Fruit fly (Drosophila melanogaster): ENCODE measurements around the gene VhaM9.7-a.

Gene VhaM9.7-a

dm6 chr3L:4230357-4230901 is 32.1 kb upstream of the VhaM9.7-a start (continued):
- no peak for TF ChIP-seq sc (optimal IDR thresholded peaks at IDR 0.05)
- TF ChIP-seq sc (GFP tag; optimal IDR thresholded peaks at IDR 0.05): peak; percentile 90
- peak; percentile 87 for TF ChIP-seq CG11723 (GFP tag; optimal IDR thresholded peaks at IDR 0.05)
- TF ChIP-seq Bgb (GFP tag; IDR thresholded peaks at IDR 0.05; ENCODE audit: partially characterized antibody): no peak
- peak; percentile 76 for TF ChIP-seq CG4617 (GFP tag; optimal IDR thresholded peaks at IDR 0.05; ENCODE audit: borderline replicate concordance)
- TF ChIP-seq CG7556 (GFP tag; optimal IDR thresholded peaks at IDR 0.05): peak; percentile 94
- peak; percentile 97 for TF ChIP-seq phol (tag; optimal IDR thresholded peaks at IDR 0.05)
- TF ChIP-seq D (optimal IDR thresholded peaks at IDR 0.05): no peak
- peak; percentile 98 for TF ChIP-seq D (GFP tag; optimal IDR thresholded peaks at IDR 0.05)
- no peak for TF ChIP-seq hth (optimal IDR thresholded peaks at IDR 0.05)
- peak; percentile 78 for TF ChIP-seq H2.0 (GFP tag; IDR thresholded peaks at IDR 0.05)
- peak; percentile 73; the same call in 1 of the 2 replicates for TF ChIP-seq aop (GFP tag; IDR thresholded peaks at IDR 0.05)
- peak; percentile 94 for TF ChIP-seq Blimp-1 (GFP tag; optimal IDR thresholded peaks at IDR 0.05)
- peak; percentile 17 for TF ChIP-seq CG8478 (optimal IDR thresholded peaks at IDR 0.05)
- peak; percentile 75; the same call in 1 of the 2 replicates for TF ChIP-seq ro (GFP tag; IDR thresholded peaks at IDR 0.05)
- TF ChIP-seq HLHmδ (GFP tag; optimal IDR thresholded peaks at IDR 0.05): peak; percentile 11
- peak; percentile 72 for TF ChIP-seq gcm2 (GFP tag; optimal IDR thresholded peaks at IDR 0.05)
- TF ChIP-seq CG1647 (GFP tag; optimal IDR thresholded peaks at IDR 0.05): peak; percentile 80
- no peak for TF ChIP-seq Dref (GFP tag; IDR thresholded peaks at IDR 0.05)
- no peak for TF ChIP-seq BEAF-32 (GFP tag; optimal IDR thresholded peaks at IDR 0.05)
- TF ChIP-seq Max (GFP tag; optimal IDR thresholded peaks at IDR 0.05): peak; percentile 83
- no peak for TF ChIP-seq CG42726 (GFP tag; IDR thresholded peaks at IDR 0.05; ENCODE audit: partially characterized antibody)
- no peak for TF ChIP-seq CkIIα-i1 (GFP tag; IDR thresholded peaks at IDR 0.05)
- peak; percentile 92 for TF ChIP-seq CG17328 (GFP tag; IDR thresholded peaks at IDR 0.05)
- TF ChIP-seq amos (GFP tag; IDR thresholded peaks at IDR 0.05; ENCODE audit: partially characterized antibody): no peak
- TF ChIP-seq tup (GFP tag; optimal IDR thresholded peaks at IDR 0.05): peak; percentile 71
- TF ChIP-seq CG2678 (tag; optimal IDR thresholded peaks at IDR 0.05): peak; percentile 94
- TF ChIP-seq CG7928 (GFP tag; optimal IDR thresholded peaks at IDR 0.05): no peak
- peak; percentile 31 for TF ChIP-seq CG6765 (GFP tag; optimal IDR thresholded peaks at IDR 0.05)
- TF ChIP-seq CG7786 (GFP tag; optimal IDR thresholded peaks at IDR 0.05): peak; percentile 91
- TF ChIP-seq CG17912 (GFP tag; optimal IDR thresholded peaks at IDR 0.05): peak; percentile 35
- peak; percentile 69 for TF ChIP-seq klu (GFP tag; IDR thresholded peaks at IDR 0.05)
- peak; percentile 75 for TF ChIP-seq CG10147 (GFP tag; optimal IDR thresholded peaks at IDR 0.05)
- TF ChIP-seq H15 (GFP tag; IDR thresholded peaks at IDR 0.05): peak; percentile 79
- peak; percentile 74 for TF ChIP-seq CG11247 (GFP tag; IDR thresholded peaks at IDR 0.05)
- peak; percentile 93 to 98 for TF ChIP-seq chif (GFP tag; optimal IDR thresholded peaks at IDR 0.05)
- peak; percentile 97 for TF ChIP-seq CG17829 (tag; optimal IDR thresholded peaks at IDR 0.05)
- TF ChIP-seq CG1832 (GFP tag; optimal IDR thresholded peaks at IDR 0.05): no peak
- TF ChIP-seq ara (GFP tag; IDR thresholded peaks at IDR 0.05): peak; percentile 93
- TF ChIP-seq CG3281 (GFP tag; optimal IDR thresholded peaks at IDR 0.05): peak; percentile 58
- TF ChIP-seq peb (GFP tag; IDR thresholded peaks at IDR 0.05): peak; percentile 92
- peak; percentile 81 for TF ChIP-seq Bteb2 (GFP tag; optimal IDR thresholded peaks at IDR 0.05)
- peak; percentile 94 for TF ChIP-seq tin (GFP tag; optimal IDR thresholded peaks at IDR 0.05)
- TF ChIP-seq CG11696 (GFP tag; IDR thresholded peaks at IDR 0.05): peak; percentile 49
- TF ChIP-seq hbn (GFP tag; IDR thresholded peaks at IDR 0.05; ENCODE audit: partially characterized antibody): no peak
- TF ChIP-seq CG12104 (GFP tag; optimal IDR thresholded peaks at IDR 0.05): peak; percentile 85
- TF ChIP-seq Pdp1 (GFP tag; optimal IDR thresholded peaks at IDR 0.05): peak; percentile 90
- no peak for TF ChIP-seq Doc3 (GFP tag; IDR thresholded peaks at IDR 0.05; ENCODE audit: partially characterized antibody)
- no peak for TF ChIP-seq Poxn (GFP tag; IDR thresholded peaks at IDR 0.05)
- TF ChIP-seq tna (GFP tag; IDR thresholded peaks at IDR 0.05; ENCODE audit: partially characterized antibody): no peak
- peak; percentile 95 for TF ChIP-seq slp2 (GFP tag; optimal IDR thresholded peaks at IDR 0.05)
